Worm (Caenorhabditis elegans) whole organism, midembryonic: ENCODE data around the gene C10C5.3.

Experiments used
- T22C8.4 ChIP-seq: fragments of 200-800 bp; sonication (Bioruptor generic); IDR thresholded peaks from 2 replicates; pipeline ENCODE4 v1.3.6; 2022; ENCODE audit warnings: missing genetic modification characterization, missing compliant biosample characterization
- cog-1 ChIP-seq: sonication (generic microtip); optimal IDR thresholded peaks from 2 replicates; lab custom pipeline; 2016; ENCODE audit warnings: missing genetic modification characterization, missing compliant biosample characterization
- flt-1 ChIP-seq: fragments of 200-800 bp; sonication (Bioruptor generic); IDR thresholded peaks from 2 replicates; pipeline ENCODE4 v1.3.6; 2022; ENCODE audit warnings: missing genetic modification characterization, missing compliant biosample characterization
- klf-2 ChIP-seq: fragments of 200-800 bp; sonication (Bioruptor generic); conservative IDR thresholded peaks from 2 replicates; pipeline ENCODE4 v1.3.6; 2022; ENCODE audit warnings: missing genetic modification reagents, missing genetic modification characterization, missing compliant biosample characterization
- med-1 ChIP-seq: sonication (generic microtip); optimal IDR thresholded peaks from 2 replicates; lab custom pipeline; 2017; ENCODE audit warnings: missing genetic modification characterization, mild to moderate bottlenecking, missing compliant biosample characterization, antibody characterized with exemption, missing genetic modification reagents; ENCODE audit not compliant: insufficient read depth
- ref-1 ChIP-seq: fragments of 200-800 bp; sonication (Bioruptor generic); conservative IDR thresholded peaks from 2 replicates; pipeline ENCODE4 v1.3.6; 2022; ENCODE audit warnings: missing genetic modification reagents, missing genetic modification characterization, missing compliant biosample characterization
- tab-1 ChIP-seq: fragments of 200-800 bp; sonication (Bioruptor generic); IDR thresholded peaks from 2 replicates; pipeline ENCODE4 v1.3.6; 2022; ENCODE audit warnings: missing genetic modification characterization, missing compliant biosample characterization
- ztf-23 ChIP-seq: fragments of 200-800 bp; sonication (Bioruptor generic); IDR thresholded peaks from 2 replicates; pipeline ENCODE4 v1.3.6; 2022; ENCODE audit warnings: missing genetic modification reagents, missing genetic modification characterization, missing compliant biosample characterization
- ztf-29 ChIP-seq: fragments of 200-800 bp; sonication (Bioruptor generic); IDR thresholded peaks from 2 replicates; pipeline ENCODE4 v1.3.6; 2022; ENCODE audit warnings: missing genetic modification reagents, missing genetic modification characterization, missing compliant biosample characterization

C10C5.3 gene

DNA sequence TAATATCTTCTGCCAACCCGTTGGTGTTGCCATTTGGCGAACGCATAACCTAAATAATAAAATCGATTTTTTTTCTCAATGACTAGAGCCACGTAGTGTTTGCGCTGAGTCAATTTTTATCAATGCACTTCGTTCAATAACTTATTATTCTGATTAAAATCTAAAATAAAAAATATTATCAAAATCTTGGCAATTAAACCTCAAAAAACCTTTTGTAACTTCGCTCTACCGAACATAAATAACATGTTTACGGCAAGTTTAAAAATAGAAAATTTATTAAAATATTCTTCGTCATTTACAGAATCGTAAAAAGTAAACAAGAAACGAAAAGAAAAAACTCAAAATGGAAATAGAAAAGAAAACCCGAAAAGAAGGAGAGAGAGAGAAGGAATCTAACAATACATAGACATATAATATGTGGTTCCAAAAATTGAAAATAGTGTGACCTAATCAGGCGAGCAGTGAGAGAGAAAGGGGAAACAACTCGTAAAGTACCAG, 31.5 kb upstream of the C10C5.3 start, which contains the start of gene pigc-1:
TSS of gene pigc-1 (minus strand) at position 51 of the 498 bp plus-strand sequence.
- TF ChIP-seq ztf-29 (GFP tag; lab: Robert Waterston, UW) (no peak), tab-1 (GFP tag; lab: Robert Waterston, UW) (no peak), flt-1 (GFP tag; lab: Robert Waterston, UW) (no peak), med-1 (GFP tag; lab: Kevin White, UChicago) (no peak), cog-1 (no peak), ztf-23 (GFP tag; lab: Robert Waterston, UW) (no peak)

DNA sequence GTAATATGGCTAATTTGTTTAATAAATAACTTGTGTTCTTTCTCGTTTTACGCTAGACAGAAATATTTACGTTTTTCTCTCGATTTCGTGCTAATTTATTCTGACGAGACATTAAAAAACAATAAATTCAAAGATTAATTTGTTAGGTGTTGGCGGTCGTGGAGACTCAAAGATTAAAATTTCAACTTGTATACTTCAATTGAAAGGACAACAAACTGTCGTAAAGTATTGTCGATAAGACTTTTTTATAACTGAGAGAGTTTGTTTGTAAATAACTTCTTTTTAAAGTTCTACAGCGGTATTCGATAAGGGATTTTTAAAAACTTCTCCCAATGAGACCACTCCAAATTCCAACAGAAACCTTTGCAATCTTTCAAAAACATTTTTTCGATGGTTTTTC, 20.9 kb upstream of the C10C5.3 start:
- TF ChIP-seq cog-1 (no peak), T22C8.4 (GFP tag; lab: Robert Waterston, UW) (no peak), klf-2 (GFP tag; lab: Robert Waterston, UW) (no peak), tab-1 (GFP tag; lab: Robert Waterston, UW) (no peak), med-1 (GFP tag; lab: Kevin White, UChicago) (no peak), ztf-23 (GFP tag; lab: Robert Waterston, UW) (no peak), ref-1 (no peak), flt-1 (GFP tag; lab: Robert Waterston, UW) (no peak), ztf-29 (GFP tag; lab: Robert Waterston, UW) (no peak)

DNA sequence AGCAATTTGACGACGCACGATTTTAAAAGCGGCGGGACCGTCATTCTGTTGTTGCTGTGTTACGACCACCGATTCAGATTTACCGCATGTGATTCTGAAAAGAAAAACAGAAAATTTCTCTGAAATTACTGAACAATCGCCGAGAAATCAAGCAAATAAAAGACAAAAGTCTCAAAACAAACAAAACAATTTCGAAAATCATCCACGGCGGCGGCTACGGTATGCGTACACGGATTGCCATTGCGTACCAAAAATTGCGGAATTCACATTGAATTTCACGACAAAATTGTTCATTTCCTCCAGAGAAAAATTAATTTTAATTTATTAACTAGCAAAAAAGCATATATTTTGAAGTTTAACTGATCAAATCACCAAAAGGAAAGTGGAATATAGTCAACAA, 8.2 kb upstream of the C10C5.3 start, which contains the start of gene pezo-1:
TSS of gene pezo-1 (minus strand) at position 101 of the 400 bp plus-strand sequence.
- TF ChIP-seq med-1 (GFP tag; lab: Kevin White, UChicago) (no peak), tab-1 (GFP tag; lab: Robert Waterston, UW) (no peak)

DNA sequence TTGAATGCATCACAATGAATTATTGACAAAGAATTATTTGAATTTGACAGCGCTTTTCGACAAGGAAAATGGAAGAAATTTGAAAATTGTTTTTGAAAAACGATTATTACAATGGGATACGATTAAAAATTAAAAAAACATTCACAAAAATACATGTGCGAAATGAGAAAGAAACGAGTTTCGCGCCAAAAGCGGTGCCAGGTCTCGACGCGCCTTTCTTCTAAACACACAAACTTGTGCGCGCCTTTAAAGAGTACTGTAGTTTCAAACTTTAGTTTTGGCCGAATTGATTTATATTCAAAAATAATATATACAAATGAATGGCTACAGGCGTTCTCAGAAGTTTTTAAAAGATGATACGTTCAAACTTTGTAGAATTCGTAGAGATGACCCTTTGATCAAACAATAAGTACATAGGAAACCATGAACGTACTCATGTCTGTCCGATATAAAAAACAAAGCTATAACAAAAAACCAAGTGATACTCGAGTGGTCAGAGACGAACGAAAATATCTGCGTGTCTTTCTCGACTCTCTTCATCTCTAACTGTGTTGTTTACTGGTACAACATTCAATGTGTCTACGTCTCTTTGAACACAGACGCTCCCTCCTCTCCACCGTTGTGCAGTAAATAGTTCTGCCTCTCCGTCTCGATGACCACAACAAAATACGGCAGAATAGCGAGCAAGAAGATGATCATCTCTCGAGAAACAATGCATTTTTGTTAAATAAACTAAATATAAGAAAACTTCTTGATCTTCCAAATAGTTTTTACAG, 6.6 kb upstream of the C10C5.3 start:
- no peak for TF ChIP-seq ztf-23 (GFP tag; lab: Robert Waterston, UW)
- no peak for TF ChIP-seq klf-2 (GFP tag; lab: Robert Waterston, UW)
- no peak for TF ChIP-seq T22C8.4 (GFP tag; lab: Robert Waterston, UW)
- no peak for TF ChIP-seq ref-1
- no peak for TF ChIP-seq ztf-29 (GFP tag; lab: Robert Waterston, UW)

DNA sequence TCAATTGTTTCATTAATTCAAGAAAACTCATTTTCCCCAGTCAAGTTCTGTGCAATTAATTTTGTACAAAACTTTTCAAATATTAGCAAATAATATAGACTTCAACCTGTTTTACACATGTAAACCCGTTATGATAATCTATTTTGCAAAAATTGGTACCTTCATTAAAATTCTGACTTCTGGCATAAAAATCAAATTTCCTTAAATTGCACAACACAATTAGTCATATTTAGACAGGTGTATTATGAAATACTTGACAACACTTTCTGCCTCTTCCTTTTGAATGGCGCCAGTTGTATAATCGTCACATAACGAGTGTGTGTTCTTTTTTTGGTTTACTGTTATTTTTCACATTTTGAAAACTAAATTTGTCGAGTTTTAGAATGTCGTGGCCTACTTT, 3.5 kb upstream of the C10C5.3 start, which contains the start of gene fbxc-58:
TSS of gene fbxc-58 (plus strand) at position 383 of the 400 bp plus-strand sequence.
- TF ChIP-seq ztf-29 (GFP tag; lab: Robert Waterston, UW): no peak
- no peak for TF ChIP-seq ztf-23 (GFP tag; lab: Robert Waterston, UW)
- no peak for TF ChIP-seq ref-1
- no peak for TF ChIP-seq T22C8.4 (GFP tag; lab: Robert Waterston, UW)
- TF ChIP-seq klf-2 (GFP tag; lab: Robert Waterston, UW): no peak
- no peak for TF ChIP-seq med-1 (GFP tag; lab: Kevin White, UChicago)
- TF ChIP-seq tab-1 (GFP tag; lab: Robert Waterston, UW): no peak
- TF ChIP-seq cog-1: no peak
- no peak for TF ChIP-seq flt-1 (GFP tag; lab: Robert Waterston, UW)

DNA sequence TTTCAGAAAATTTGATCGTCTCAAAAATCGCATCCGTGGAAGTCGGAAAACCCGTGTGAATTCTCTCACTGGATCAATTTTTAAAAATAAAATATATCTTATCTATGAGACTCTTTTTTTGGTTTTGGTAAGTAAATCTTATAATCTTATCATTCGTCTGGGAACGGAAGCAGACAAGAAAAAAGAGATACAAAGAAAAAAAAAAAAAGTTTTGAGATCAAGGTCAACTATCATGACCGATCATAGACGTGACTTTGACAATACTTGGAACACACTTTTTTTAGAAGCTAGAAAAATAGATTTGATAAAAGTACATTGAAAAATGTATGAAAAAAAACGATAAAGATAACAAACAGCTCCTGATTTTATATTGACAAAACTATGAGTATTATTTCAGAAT, 1.9 kb downstream of the C10C5.3 start:
- TF ChIP-seq ref-1: no peak
- TF ChIP-seq T22C8.4 (GFP tag; lab: Robert Waterston, UW): no peak
- no peak for TF ChIP-seq med-1 (GFP tag; lab: Kevin White, UChicago)
- TF ChIP-seq klf-2 (GFP tag; lab: Robert Waterston, UW): no peak
- TF ChIP-seq ztf-23 (GFP tag; lab: Robert Waterston, UW): no peak
- TF ChIP-seq cog-1: no peak
- no peak for TF ChIP-seq ztf-29 (GFP tag; lab: Robert Waterston, UW)
- no peak for TF ChIP-seq flt-1 (GFP tag; lab: Robert Waterston, UW)
- TF ChIP-seq tab-1 (GFP tag; lab: Robert Waterston, UW): no peak

DNA sequence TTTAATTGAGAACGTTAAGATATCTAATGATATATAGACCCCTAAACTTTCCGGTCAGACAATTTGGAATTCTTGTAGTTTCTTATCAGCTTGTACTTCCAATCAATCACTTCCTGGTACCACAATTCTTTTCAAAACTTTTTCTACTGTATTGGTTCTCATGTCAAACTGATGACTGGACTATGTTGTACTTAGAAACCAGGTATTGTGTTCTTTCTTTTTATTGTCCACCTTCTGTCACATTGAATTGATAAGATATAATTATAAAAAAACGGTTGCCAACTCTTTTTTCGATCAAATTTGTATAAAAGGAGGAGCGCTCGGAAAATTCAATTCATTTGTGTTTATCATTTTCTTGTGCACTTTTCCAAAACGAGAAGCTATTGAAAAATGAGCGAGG, 3.6 kb downstream of the C10C5.3 start, which contains the start of gene C10C5.4:
TSS of gene C10C5.4 (plus strand) at position 281 of the 400 bp plus-strand sequence.
- no peak for TF ChIP-seq cog-1
- no peak for TF ChIP-seq med-1 (GFP tag; lab: Kevin White, UChicago)
- no peak for TF ChIP-seq ref-1
- no peak for TF ChIP-seq klf-2 (GFP tag; lab: Robert Waterston, UW)
- no peak for TF ChIP-seq tab-1 (GFP tag; lab: Robert Waterston, UW)
- no peak for TF ChIP-seq ztf-23 (GFP tag; lab: Robert Waterston, UW)
- no peak for TF ChIP-seq T22C8.4 (GFP tag; lab: Robert Waterston, UW)
- TF ChIP-seq ztf-29 (GFP tag; lab: Robert Waterston, UW): no peak
- TF ChIP-seq flt-1 (GFP tag; lab: Robert Waterston, UW): no peak

DNA sequence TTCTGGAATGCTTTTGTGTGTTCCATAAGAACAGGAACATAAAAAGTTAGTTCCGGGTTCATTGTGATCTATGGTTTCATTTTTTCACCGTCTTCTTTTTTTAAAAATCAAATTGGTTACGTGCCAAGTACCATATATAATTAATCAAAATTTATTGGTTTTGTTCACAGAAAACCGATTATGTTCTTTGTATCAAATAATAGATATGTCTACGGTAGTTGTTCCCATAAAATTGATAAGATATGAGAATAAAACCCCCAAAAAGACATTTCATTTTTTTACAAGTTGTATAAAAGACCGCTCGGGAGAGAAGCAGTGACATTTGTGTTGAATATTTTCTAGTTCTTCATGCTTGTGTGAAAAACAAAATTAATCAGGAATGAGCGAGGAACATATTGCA, 6.5 kb downstream of the C10C5.3 start, which contains the start of gene C10C5.5:
TSS of gene C10C5.5 (plus strand) at position 301 of the 400 bp plus-strand sequence.
- no peak for TF ChIP-seq ztf-29 (GFP tag; lab: Robert Waterston, UW)
- no peak for TF ChIP-seq flt-1 (GFP tag; lab: Robert Waterston, UW)
- no peak for TF ChIP-seq T22C8.4 (GFP tag; lab: Robert Waterston, UW)
- no peak for TF ChIP-seq cog-1
- TF ChIP-seq tab-1 (GFP tag; lab: Robert Waterston, UW): no peak
- TF ChIP-seq klf-2 (GFP tag; lab: Robert Waterston, UW): no peak
- no peak for TF ChIP-seq ref-1
- no peak for TF ChIP-seq ztf-23 (GFP tag; lab: Robert Waterston, UW)
- TF ChIP-seq med-1 (GFP tag; lab: Kevin White, UChicago): no peak

DNA sequence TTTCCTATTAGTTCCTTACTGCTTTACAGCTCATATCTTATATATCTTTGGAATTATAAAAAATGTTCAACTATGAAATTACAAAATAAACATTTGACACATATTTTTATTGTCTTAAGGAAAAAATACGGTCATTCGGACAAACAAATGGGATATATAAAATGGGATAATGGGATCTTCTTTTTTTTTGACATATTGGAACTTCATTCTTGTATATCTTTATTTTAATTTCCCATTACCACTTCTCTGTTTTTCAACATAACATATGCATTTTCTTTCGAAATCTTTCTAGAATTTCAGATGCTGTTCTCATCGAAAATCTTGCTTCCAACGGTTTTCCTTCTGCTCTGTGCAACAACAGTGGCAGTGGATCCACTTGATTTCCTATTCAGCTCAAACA, 10.2 kb downstream of the C10C5.3 start, which contains the start of gene C10C5.7:
TSS of gene C10C5.7 (plus strand) at position 301 of the 400 bp plus-strand sequence.
- TF ChIP-seq klf-2 (GFP tag; lab: Robert Waterston, UW) (no peak), ref-1 (no peak), med-1 (GFP tag; lab: Kevin White, UChicago) (no peak), T22C8.4 (GFP tag; lab: Robert Waterston, UW) (no peak), ztf-29 (GFP tag; lab: Robert Waterston, UW) (no peak), flt-1 (GFP tag; lab: Robert Waterston, UW) (no peak), cog-1 (no peak), ztf-23 (GFP tag; lab: Robert Waterston, UW) (no peak), tab-1 (GFP tag; lab: Robert Waterston, UW) (no peak)
